Worm (Caenorhabditis elegans) whole organism, L4 larva: ENCODE results near the gene F54E7.9.

Experiments
- F10B5.3 ChIP-seq: sonication (generic microtip); optimal IDR thresholded peaks from 2 replicates; lab custom pipeline; 2016; ENCODE audit warnings: mild to moderate bottlenecking, missing genetic modification characterization, missing compliant biosample characterization
- F37D6.2 ChIP-seq: sonication (generic microtip); optimal IDR thresholded peaks from 2 replicates; lab custom pipeline; 2016; ENCODE audit warnings: mild to moderate bottlenecking, missing genetic modification characterization, missing compliant biosample characterization
- F49E8.2 ChIP-seq: sonication (generic microtip); optimal IDR thresholded peaks from 2 replicates; lab custom pipeline; 2016; ENCODE audit warnings: missing compliant biosample characterization, mild to moderate bottlenecking, missing genetic modification characterization, borderline replicate concordance
- Y105C5A.15 ChIP-seq: fragments of 200-800 bp; sonication (Bioruptor generic); IDR thresholded peaks from 2 replicates; pipeline ENCODE4 v1.3.6; 2022; ENCODE audit warnings: missing genetic modification characterization, missing compliant biosample characterization
- Y48G9A.11 ChIP-seq: fragments of 200-800 bp; sonication (Bioruptor generic); IDR thresholded peaks from 2 replicates; pipeline ENCODE4 v1.3.6; 2022; ENCODE audit warnings: missing genetic modification reagents, missing genetic modification characterization, missing compliant biosample characterization
- Y75B8A.6 ChIP-seq: fragments of 200-800 bp; sonication (Bioruptor generic); IDR thresholded peaks from 2 replicates; pipeline ENCODE4 v1.3.6; 2022; ENCODE audit warnings: missing genetic modification reagents, missing genetic modification characterization, missing compliant biosample characterization
- ZK546.5 ChIP-seq, 2 experiments: sonication (generic microtip); optimal IDR thresholded peaks; 2 replicates each; lab custom pipeline; 2017; ENCODE audit warnings: missing biosample characterization in 2 of 2, missing genetic modification characterization in 2 of 2
- aha-1 ChIP-seq: fragments of 150-350 bp; peaks from one replicate; lab custom pipeline; 2014; ENCODE audit warnings: missing biosample characterization, missing genetic modification characterization
- ama-1 ChIP-seq: fragments of 150-350 bp; optimal IDR thresholded peaks from 2 replicates; lab custom pipeline; 2014; ENCODE audit warnings: inconsistent platforms, mixed read lengths
- ceh-32 ChIP-seq: sonication (generic microtip); optimal IDR thresholded peaks from 2 replicates; lab custom pipeline; 2016; ENCODE audit warnings: mild to moderate bottlenecking, missing genetic modification characterization, missing compliant biosample characterization; ENCODE audit not compliant: poor library complexity
- ceh-44 ChIP-seq: fragments of 200-800 bp; sonication (Bioruptor generic); IDR thresholded peaks from 2 replicates; pipeline ENCODE4 v1.3.6; 2022; ENCODE audit warnings: missing genetic modification reagents, missing genetic modification characterization, missing compliant biosample characterization
- ces-1 ChIP-seq: fragments of 150-350 bp; sonication (generic microtip); optimal IDR thresholded peaks from 4 replicates; lab custom pipeline; 2014; ENCODE audit warnings: missing biosample characterization, missing genetic modification reagents, missing genetic modification characterization
- cey-2 ChIP-seq: sonication (generic microtip); optimal IDR thresholded peaks from 3 replicates; lab custom pipeline; 2017; ENCODE audit warnings: missing genetic modification characterization, mild to moderate bottlenecking, missing compliant biosample characterization, antibody characterized with exemption, borderline replicate concordance; ENCODE audit not compliant: insufficient read depth
- ctbp-1 ChIP-seq: fragments of 200-800 bp; sonication (Bioruptor generic); IDR thresholded peaks from 2 replicates; pipeline ENCODE4 v1.3.6; 2022; ENCODE audit warnings: missing genetic modification reagents, missing genetic modification characterization, missing compliant biosample characterization
- daf-19 ChIP-seq: fragments of 200-800 bp; sonication (Bioruptor generic); conservative IDR thresholded peaks from 2 replicates; pipeline ENCODE4 v1.3.6; 2022; ENCODE audit warnings: missing genetic modification characterization, missing compliant biosample characterization
- dpl-1 ChIP-seq: fragments of 150-350 bp; optimal IDR thresholded peaks from 2 replicates; lab custom pipeline; 2014; ENCODE audit warnings: missing biosample characterization, missing genetic modification reagents, missing genetic modification characterization
- duxl-1 ChIP-seq: sonication (generic microtip); optimal IDR thresholded peaks from 2 replicates; lab custom pipeline; 2016; ENCODE audit warnings: mild to moderate bottlenecking, missing genetic modification characterization, moderate library complexity, missing compliant biosample characterization; ENCODE audit not compliant: poor library complexity
- dve-1 ChIP-seq: sonication (generic microtip); optimal IDR thresholded peaks from 2 replicates; lab custom pipeline; 2017; ENCODE audit warnings: antibody characterized with exemption, mild to moderate bottlenecking, missing genetic modification characterization, missing compliant biosample characterization; ENCODE audit not compliant: insufficient read depth
- egl-27 ChIP-seq: sonication (generic microtip); optimal IDR thresholded peaks from 3 replicates; lab custom pipeline; 2017; ENCODE audit warnings: missing biosample characterization, missing genetic modification reagents, missing genetic modification characterization
- fos-1 ChIP-seq: fragments of 150-350 bp; optimal IDR thresholded peaks from 2 replicates; lab custom pipeline; 2014; ENCODE audit warnings: missing biosample characterization, missing genetic modification characterization
- hlh-30 ChIP-seq: sonication (generic microtip); optimal IDR thresholded peaks from 2 replicates; lab custom pipeline; 2017; ENCODE audit warnings: antibody characterized with exemption, mild to moderate bottlenecking, missing genetic modification characterization, missing compliant biosample characterization; ENCODE audit not compliant: insufficient read depth
- lin-38 ChIP-seq: fragments of 200-800 bp; sonication (Bioruptor generic); IDR thresholded peaks from 2 replicates; pipeline ENCODE4 v1.3.6; 2022; ENCODE audit warnings: missing genetic modification reagents, missing genetic modification characterization, missing compliant biosample characterization
- lir-3 ChIP-seq: sonication (generic microtip); optimal IDR thresholded peaks from 2 replicates; lab custom pipeline; 2016; ENCODE audit warnings: mild to moderate bottlenecking, missing genetic modification characterization, missing compliant biosample characterization
- madf-5 ChIP-seq, 2 experiments: fragments of 200-800 bp; sonication (Bioruptor generic); IDR thresholded peaks; 2 replicates each; pipeline ENCODE4 v1.3.6; 2022; ENCODE audit warnings: missing compliant biosample characterization in 2 of 2, missing genetic modification characterization in 2 of 2
- madf-9 ChIP-seq: fragments of 200-800 bp; sonication (Bioruptor generic); conservative IDR thresholded peaks from 2 replicates; pipeline ENCODE4 v1.3.6; 2022; ENCODE audit warnings: missing genetic modification reagents, missing genetic modification characterization, missing compliant biosample characterization
- mes-2 ChIP-seq: sonication (generic microtip); optimal IDR thresholded peaks from 2 replicates; lab custom pipeline; 2016; ENCODE audit warnings: missing genotype, mild to moderate bottlenecking, missing genetic modification characterization, missing compliant biosample characterization; ENCODE audit not compliant: poor library complexity, severe bottlenecking
- mxl-3 ChIP-seq: fragments of 200-800 bp; sonication (Bioruptor generic); optimal IDR thresholded peaks from 2 replicates; lab custom pipeline; 2018; ENCODE audit warnings: mild to moderate bottlenecking, missing genetic modification characterization, missing compliant biosample characterization
- nhr-41 ChIP-seq: fragments of 200-800 bp; sonication (Bioruptor generic); IDR thresholded peaks from 2 replicates; pipeline ENCODE4 v1.3.6; 2022; ENCODE audit warnings: missing genetic modification reagents, missing genetic modification characterization, missing compliant biosample characterization
- nhr-42 ChIP-seq: fragments of 200-800 bp; sonication (Bioruptor generic); IDR thresholded peaks from 2 replicates; pipeline ENCODE4 v1.3.6; 2022; ENCODE audit warnings: missing genetic modification characterization, missing compliant biosample characterization
- nhr-48 ChIP-seq: sonication (generic microtip); optimal IDR thresholded peaks from 2 replicates; lab custom pipeline; 2016; ENCODE audit warnings: mild to moderate bottlenecking, missing genetic modification characterization, missing compliant biosample characterization
- nhr-76 ChIP-seq: fragments of 150-350 bp; optimal IDR thresholded peaks from 2 replicates; lab custom pipeline; 2014; ENCODE audit warnings: missing biosample characterization, missing genetic modification characterization
- pha-4 ChIP-seq, 2 experiments: fragments of 150-350 bp in 1 of 2; fragments of 200-800 bp in 1 of 2; sonication (Bioruptor generic) in 1 of 2; IDR thresholded peaks in 1 of 2; optimal IDR thresholded peaks in 1 of 2; 2 replicates each; pipeline versions ENCODE4 v1.3.6 to Lab custom; 2014 to 2022; ENCODE audit warnings: missing genetic modification characterization in 2 of 2, missing genetic modification reagents in 2 of 2, missing biosample characterization in 1 of 2, missing compliant biosample characterization in 1 of 2
- php-3 ChIP-seq: fragments of 200-800 bp; sonication (Bioruptor generic); IDR thresholded peaks from 2 replicates; pipeline ENCODE4 v1.3.6; 2022; ENCODE audit warnings: missing genetic modification reagents, missing genetic modification characterization, missing compliant biosample characterization
- skn-1 ChIP-seq: fragments of 150-350 bp; optimal IDR thresholded peaks from 2 replicates; lab custom pipeline; 2014; ENCODE audit warnings: missing biosample characterization, missing genetic modification characterization
- snpc-4 ChIP-seq: fragments of 150-350 bp; optimal IDR thresholded peaks from 2 replicates; lab custom pipeline; 2014; ENCODE audit warnings: missing biosample characterization, missing genetic modification characterization
- spr-1 ChIP-seq: sonication (generic microtip); optimal IDR thresholded peaks from 2 replicates; lab custom pipeline; 2016; ENCODE audit warnings: mild to moderate bottlenecking, missing genetic modification characterization, missing compliant biosample characterization
- tag-97 ChIP-seq: fragments of 200-800 bp; sonication (Bioruptor generic); IDR thresholded peaks from 2 replicates; pipeline ENCODE4 v1.3.6; 2022; ENCODE audit warnings: missing genetic modification characterization, missing compliant biosample characterization
- unc-62 ChIP-seq, 3 experiments: fragments of 150-350 bp in 1 of 3; sonication (generic microtip); optimal IDR thresholded peaks in 2 of 3; peaks in 1 of 3; 1 replicate in 1 of 3; 2 replicates in 2 of 3; lab custom pipeline; 2014 to 2017; ENCODE audit warnings: missing biosample characterization in 3 of 3, missing genetic modification characterization in 3 of 3, missing genetic modification reagents in 3 of 3, missing genotype in 1 of 3
- zag-1 ChIP-seq: fragments of 150-350 bp; optimal IDR thresholded peaks from 2 replicates; lab custom pipeline; 2014; ENCODE audit warnings: missing biosample characterization, missing genetic modification characterization
- zfp-3 ChIP-seq: fragments of 200-800 bp; sonication (Bioruptor generic); conservative IDR thresholded peaks from 2 replicates; pipeline ENCODE4 v1.3.6; 2022; ENCODE audit warnings: missing genetic modification reagents, missing genetic modification characterization, missing compliant biosample characterization
- zip-2 ChIP-seq: fragments of 150-350 bp; optimal IDR thresholded peaks from 2 replicates; lab custom pipeline; 2014; ENCODE audit warnings: missing biosample characterization, missing genetic modification characterization
- ztf-11 ChIP-seq: fragments of 150-350 bp; optimal IDR thresholded peaks from 2 replicates; lab custom pipeline; 2014; ENCODE audit warnings: missing biosample characterization, missing genetic modification characterization

The F54E7.9 gene

ce11 chrIII:5719832-5720194 lies 42.1 kb upstream of the F54E7.9 start:
- TF ChIP-seq mes-2: peak; percentile 35
- TF ChIP-seq lin-38: peak; percentile 58
- no peak for TF ChIP-seq lir-3 (tag; lab: Kevin White, UChicago)
- peak; percentile 62 for TF ChIP-seq F49E8.2 (tag; lab: Kevin White, UChicago)
- TF ChIP-seq Y48G9A.11 (GFP tag; lab: Robert Waterston, UW): peak; percentile 50; the same call in 1 of the 2 replicates
- peak; percentile 18 for TF ChIP-seq dpl-1 (GFP tag; lab: Kevin White, UChicago)

ce11 chrIII:5719105-5719831 lies 41.6 kb upstream of the F54E7.9 start:
- TF ChIP-seq unc-62 (GFP tag; optimal IDR thresholded peaks at IDR 0.05 in 1 of 2; lab: Kevin White, UChicago) (peak in 1 of 2 experiments; percentile 13), unc-62 (tag; optimal IDR thresholded peaks at IDR 0.05; lab: Kevin White, UChicago) (no peak), daf-19 (GFP tag; lab: Robert Waterston, UW) (no peak), nhr-76 (tag; lab: Kevin White, UChicago) (no peak), lir-3 (tag; lab: Kevin White, UChicago) (no peak), skn-1 (no peak), aha-1 (tag; lab: Kevin White, UChicago) (peak; percentile 93), Y105C5A.15 (GFP tag; lab: Robert Waterston, UW) (no peak), hlh-30 (tag; lab: Kevin White, UChicago) (no peak), spr-1 (no peak)

ce11 chrIII:5718385-5718784 lies 40.7 kb upstream of the F54E7.9 start:
- TF ChIP-seq unc-62 (GFP tag; optimal IDR thresholded peaks at IDR 0.05 in 1 of 2; lab: Kevin White, UChicago) (no peak), unc-62 (tag; optimal IDR thresholded peaks at IDR 0.05; lab: Kevin White, UChicago) (no peak), pha-4 (GFP tag; IDR thresholded peaks at IDR 0.05; lab: Robert Waterston, UW) (no peak), pha-4 (tag; optimal IDR thresholded peaks at IDR 0.05; lab: Kevin White, UChicago) (no peak), cey-2 (no peak), nhr-48 (tag; lab: Kevin White, UChicago) (no peak), fos-1 (tag; lab: Kevin White, UChicago) (no peak), egl-27 (tag; lab: Kevin White, UChicago) (no peak), lin-38 (no peak), Y75B8A.6 (GFP tag; lab: Robert Waterston, UW) (no peak), ZK546.5 (tag; optimal IDR thresholded peaks at IDR 0.05; lab: Kevin White, UChicago) (no peak), ceh-44 (no peak), Y48G9A.11 (GFP tag; lab: Robert Waterston, UW) (no peak), tag-97 (no peak), ceh-32 (no peak), nhr-41 (GFP tag; lab: Robert Waterston, UW) (no peak), ces-1 (GFP tag; lab: Kevin White, UChicago) (no peak), snpc-4 (no peak), skn-1 (no peak), nhr-42 (GFP tag; lab: Robert Waterston, UW) (no peak), duxl-1 (no peak), dve-1 (tag; lab: Kevin White, UChicago) (no peak)
- TF ChIP-seq, all 104 proteins: peak for 0

ce11 chrIII:5717173-5717748 lies 39.6 kb upstream of the F54E7.9 start:
- TF ChIP-seq mxl-3 (GFP tag; lab: Kevin White, UChicago) (no peak), F37D6.2 (tag; lab: Kevin White, UChicago) (no peak), daf-19 (GFP tag; lab: Robert Waterston, UW) (peak; percentile 64; the same call in 1 of the 2 replicates), lir-3 (tag; lab: Kevin White, UChicago) (no peak), nhr-48 (tag; lab: Kevin White, UChicago) (no peak), F10B5.3 (tag; lab: Kevin White, UChicago) (no peak), ctbp-1 (no peak), duxl-1 (no peak), Y105C5A.15 (GFP tag; lab: Robert Waterston, UW) (0 out of 2 replicates have a peak, but pooled peaks have one; percentile 35), cey-2 (no peak), zfp-3 (no peak), php-3 (GFP tag; lab: Robert Waterston, UW) (no peak), zag-1 (no peak), madf-9 (GFP tag; lab: Robert Waterston, UW) (no peak), ceh-44 (no peak), ztf-11 (tag; lab: Kevin White, UChicago) (no peak), ama-1 (lab: Kevin White, UChicago) (peak; percentile 67), zip-2 (no peak), madf-5 (GFP tag; IDR thresholded peaks at IDR 0.05; lab: Robert Waterston, UW) (no peak)
